Worm (Caenorhabditis elegans): ENCODE measurements around the gene F38A5.2.
"Not testable (repeated sequence)": the region's sequence is repeated elsewhere in the genome, so short reads cannot be mapped to it uniquely, and the experiment has no call there.

F38A5.2 gene

ce11 chrIV:6605863-6606262, 20.7 kb upstream of the F38A5.2 start, which contains the start of gene nstp-2:
nstp-2 (minus strand) TSS chrIV:6606188.
- TF ChIP-seq ceh-88 (GFP tag; IDR thresholded peaks at IDR 0.05) (no peak), jun-1 (tag; optimal IDR thresholded peaks at IDR 0.05) (no peak), nhr-85 (tag) (peak; percentile 61), pag-3 (tag; optimal IDR thresholded peaks at IDR 0.05; ENCODE audit: borderline replicate concordance, insufficient read depth) (no peak), dpl-1 (GFP tag; optimal IDR thresholded peaks at IDR 0.05) (no peak), fkh-8 (tag; optimal IDR thresholded peaks at IDR 0.05) (no peak), ces-1 (GFP tag; optimal IDR thresholded peaks at IDR 0.05) (no peak), grh-1 (GFP tag; IDR thresholded peaks at IDR 0.05) (peak; percentile 63), snu-23 (GFP tag; optimal IDR thresholded peaks at IDR 0.05) (no peak)

- TF ChIP-seq efl-1 (optimal IDR thresholded peaks at IDR 0.05) (no peak), efl-1 (GFP tag; optimal IDR thresholded peaks at IDR 0.05 in 1 of 2) (peak in 1 of 2 experiments; percentile 43), ceh-63 (GFP tag; optimal IDR thresholded peaks at IDR 0.05) (no peak)
These were observed 18.3 kb upstream of the F38A5.2 start for ce11 chrIV:6603549-6603948.

- TF ChIP-seq isw-1 (GFP tag; IDR thresholded peaks at IDR 0.05) (no peak), sptf-1 (tag; optimal IDR thresholded peaks at IDR 0.05) (no peak), nhr-19 (GFP tag; conservative IDR thresholded peaks at IDR 0.05) (no peak)
These were observed 17.2 kb upstream of the F38A5.2 start, which contains the start of gene F15B10.3 for ce11 chrIV:6602376-6602775. F15B10.3 (plus strand) TSS chrIV:6602676.

ce11 chrIV:6601213-6601724, 16.1 kb upstream of the F38A5.2 start, which contains the start of gene sup-36:
sup-36 (plus strand) TSS chrIV:6601674.
- TF ChIP-seq lin-35 (GFP tag; optimal IDR thresholded peaks at IDR 0.05) = peak in 1 of 2 experiments; percentile 45
- TF ChIP-seq efl-1 (optimal IDR thresholded peaks at IDR 0.05) = peak; percentile 21 to 25
- peak; percentile 22 to 31 for TF ChIP-seq efl-1 (GFP tag; optimal IDR thresholded peaks at IDR 0.05 in 1 of 2)
- TF ChIP-seq dpl-1 (GFP tag; optimal IDR thresholded peaks at IDR 0.05) = peak in 1 of 3 experiments; percentile 1
- TF ChIP-seq hpl-2 (GFP tag; optimal IDR thresholded peaks at IDR 0.05) = no peak
- peak in 1 of 3 experiments; percentile 18 for TF ChIP-seq ceh-82 (tag; optimal IDR thresholded peaks at IDR 0.05)
- no peak for TF ChIP-seq mdl-1 (tag; optimal IDR thresholded peaks at IDR 0.05)
- peak; percentile 28 for TF ChIP-seq snu-23 (GFP tag; optimal IDR thresholded peaks at IDR 0.05)
- TF ChIP-seq rnt-1 (tag; optimal IDR thresholded peaks at IDR 0.05) = peak; percentile 29
- no peak for TF ChIP-seq nhr-84 (tag; optimal IDR thresholded peaks at IDR 0.05)
- no peak for TF ChIP-seq ceh-88 (GFP tag; IDR thresholded peaks at IDR 0.05)
- no peak for TF ChIP-seq nhr-20 (tag; optimal IDR thresholded peaks at IDR 0.05)

ce11 chrIV:6599447-6599846, 14.2 kb upstream of the F38A5.2 start, which contains the start of gene F38A5.8:
F38A5.8 (plus strand) TSS chrIV:6599747.
- TF ChIP-seq blmp-1 (tag; optimal IDR thresholded peaks at IDR 0.05) = no peak

ce11 chrIV:6598740-6599139, 13.5 kb upstream of the F38A5.2 start, which contains the start of gene nspb-5:
nspb-5 (plus strand) TSS chrIV:6599040.
- TF ChIP-seq F16B12.6 (tag; optimal IDR thresholded peaks at IDR 0.05); aha-1 (tag; optimal IDR thresholded peaks at IDR 0.05); unc-62 (GFP tag; optimal IDR thresholded peaks at IDR 0.05): not testable (repeated sequence)

- not testable (repeated sequence) for TF ChIP-seq ama-1 (optimal IDR thresholded peaks at IDR 0.05); zip-4 (GFP tag; optimal IDR thresholded peaks at IDR 0.05); ceh-63 (GFP tag; optimal IDR thresholded peaks at IDR 0.05)
These were observed 12.7 kb upstream of the F38A5.2 start, which contains the start of gene nspb-4 for ce11 chrIV:6597918-6598317. nspb-4 (plus strand) TSS chrIV:6598218.

All from whole organism, L1 larva.